Worm (Caenorhabditis elegans) whole organism, mixed stage, embryonic: Measurements from ENCODE around the gene F56F11.4.

Experiments
- M03D4.4 ChIP-seq: sonication (generic microtip); optimal IDR thresholded peaks from 2 replicates; lab custom pipeline; 2017; ENCODE audit warnings: mild to moderate bottlenecking, missing genetic modification characterization, missing compliant biosample characterization
- bed-3 ChIP-seq: fragments of 200-800 bp; sonication (Bioruptor generic); optimal IDR thresholded peaks from 3 replicates; lab custom pipeline; 2018; ENCODE audit warnings: mild to moderate bottlenecking, missing genetic modification characterization, moderate library complexity, missing compliant biosample characterization
- blmp-1 ChIP-seq: fragments of 150-350 bp; optimal IDR thresholded peaks from 2 replicates; lab custom pipeline; 2014; ENCODE audit warnings: missing biosample characterization, missing genetic modification characterization
- ceh-39 ChIP-seq: fragments of 150-350 bp; optimal IDR thresholded peaks from 2 replicates; lab custom pipeline; 2014; ENCODE audit warnings: missing biosample characterization, missing genetic modification characterization
- ceh-43 ChIP-seq: fragments of 200-800 bp; sonication (Bioruptor generic); optimal IDR thresholded peaks from 2 replicates; lab custom pipeline; 2018; ENCODE audit warnings: mild to moderate bottlenecking, missing genetic modification characterization, moderate library complexity, missing compliant biosample characterization
- ceh-83 ChIP-seq: fragments of 200-800 bp; sonication (Bioruptor generic); optimal IDR thresholded peaks from 2 replicates; lab custom pipeline; 2018; ENCODE audit warnings: mild to moderate bottlenecking, missing genetic modification characterization, missing compliant biosample characterization
- ces-1 ChIP-seq: fragments of 150-350 bp; optimal IDR thresholded peaks from 2 replicates; lab custom pipeline; 2014; ENCODE audit warnings: missing biosample characterization, missing genetic modification reagents, missing genetic modification characterization
- cnd-1 ChIP-seq: fragments of 200-800 bp; sonication (Bioruptor generic); optimal IDR thresholded peaks from 2 replicates; lab custom pipeline; 2018; ENCODE audit warnings: mild to moderate bottlenecking, missing genetic modification characterization, missing compliant biosample characterization
- drap-1 ChIP-seq: fragments of 200-800 bp; sonication (Bioruptor generic); optimal IDR thresholded peaks from 3 replicates; lab custom pipeline; 2018; ENCODE audit warnings: mild to moderate bottlenecking, missing genetic modification characterization, missing compliant biosample characterization
- elt-1 ChIP-seq: sonication (generic microtip); optimal IDR thresholded peaks from 2 replicates; lab custom pipeline; 2017; ENCODE audit warnings: missing genetic modification characterization, mild to moderate bottlenecking, missing compliant biosample characterization, antibody characterized with exemption, moderate library complexity, borderline replicate concordance; ENCODE audit not compliant: insufficient read depth
- elt-3 ChIP-seq: fragments of 150-350 bp; optimal IDR thresholded peaks from 2 replicates; lab custom pipeline; 2014; ENCODE audit warnings: missing biosample characterization, missing genetic modification characterization
- flh-1 ChIP-seq: fragments of 200-800 bp; sonication (Bioruptor generic); optimal IDR thresholded peaks from 2 replicates; lab custom pipeline; 2018; ENCODE audit warnings: mild to moderate bottlenecking, missing genetic modification characterization, moderate library complexity, missing compliant biosample characterization
- ham-2 ChIP-seq: fragments of 200-800 bp; sonication (Bioruptor generic); optimal IDR thresholded peaks from 2 replicates; lab custom pipeline; 2018; ENCODE audit warnings: mild to moderate bottlenecking, missing genetic modification characterization, missing compliant biosample characterization
- hlh-1 ChIP-seq: fragments of 150-350 bp; optimal IDR thresholded peaks from 2 replicates; lab custom pipeline; 2014; ENCODE audit warnings: missing biosample characterization, missing genetic modification reagents, missing genetic modification characterization
- lin-13 ChIP-seq: fragments of 150-350 bp; optimal IDR thresholded peaks from 2 replicates; lab custom pipeline; 2014; ENCODE audit warnings: missing biosample characterization, missing genetic modification characterization
- lin-32 ChIP-seq: fragments of 200-800 bp; sonication (Bioruptor generic); optimal IDR thresholded peaks from 2 replicates; lab custom pipeline; 2018; ENCODE audit warnings: mild to moderate bottlenecking, missing genetic modification characterization, missing compliant biosample characterization
- mep-1 ChIP-seq: fragments of 150-350 bp; optimal IDR thresholded peaks from 2 replicates; lab custom pipeline; 2017; ENCODE audit warnings: missing biosample characterization, missing genetic modification reagents, missing genetic modification characterization, inconsistent platforms
- mls-2 ChIP-seq: sonication (generic microtip); optimal IDR thresholded peaks from 2 replicates; lab custom pipeline; 2016; ENCODE audit warnings: mild to moderate bottlenecking, missing genetic modification characterization, moderate library complexity, missing compliant biosample characterization
- nhr-12 ChIP-seq: fragments of 150-350 bp; optimal IDR thresholded peaks from 2 replicates; lab custom pipeline; 2014; ENCODE audit warnings: missing biosample characterization, missing genetic modification characterization
- nhr-2 ChIP-seq: fragments of 150-350 bp; optimal IDR thresholded peaks from 2 replicates; lab custom pipeline; 2014; ENCODE audit warnings: missing biosample characterization, missing genetic modification characterization
- nhr-237 ChIP-seq: fragments of 150-350 bp; optimal IDR thresholded peaks from 2 replicates; lab custom pipeline; 2014; ENCODE audit warnings: missing biosample characterization, missing genetic modification characterization
- nhr-28 ChIP-seq: fragments of 150-350 bp; optimal IDR thresholded peaks from 2 replicates; lab custom pipeline; 2014; ENCODE audit warnings: missing biosample characterization, missing genetic modification characterization
- nhr-76 ChIP-seq: sonication (generic microtip); optimal IDR thresholded peaks from 2 replicates; lab custom pipeline; 2017; ENCODE audit warnings: missing biosample characterization, missing genetic modification characterization
- pha-4 ChIP-seq: fragments of 150-350 bp; optimal IDR thresholded peaks from 2 replicates; lab custom pipeline; 2018; ENCODE audit warnings: missing biosample characterization, missing genetic modification reagents, missing genetic modification characterization
- sem-2 ChIP-seq: fragments of 200-800 bp; sonication (Bioruptor generic); optimal IDR thresholded peaks from 2 replicates; lab custom pipeline; 2018; ENCODE audit warnings: mild to moderate bottlenecking, missing genetic modification characterization, missing compliant biosample characterization
- snpc-4 ChIP-seq: fragments of 150-350 bp; optimal IDR thresholded peaks from 2 replicates; lab custom pipeline; 2014; ENCODE audit warnings: missing biosample characterization, missing genetic modification characterization
- sptf-1 ChIP-seq: sonication (generic microtip); optimal IDR thresholded peaks from 2 replicates; lab custom pipeline; 2017; ENCODE audit warnings: mild to moderate bottlenecking, missing genetic modification characterization, moderate library complexity, missing compliant biosample characterization
- tbx-8 ChIP-seq: fragments of 200-800 bp; sonication (Bioruptor generic); optimal IDR thresholded peaks from 2 replicates; lab custom pipeline; 2018; ENCODE audit warnings: mild to moderate bottlenecking, missing genetic modification characterization, moderate library complexity, missing compliant biosample characterization
- unc-120 ChIP-seq: sonication (generic microtip); optimal IDR thresholded peaks from 2 replicates; lab custom pipeline; 2017; ENCODE audit warnings: missing genetic modification characterization, missing compliant biosample characterization; ENCODE audit not compliant: poor library complexity, severe bottlenecking
- unc-39 ChIP-seq: fragments of 150-350 bp; optimal IDR thresholded peaks from 2 replicates; lab custom pipeline; 2014; ENCODE audit warnings: missing biosample characterization, missing genetic modification characterization
- unc-62 ChIP-seq: fragments of 150-350 bp; optimal IDR thresholded peaks from 2 replicates; lab custom pipeline; 2014; ENCODE audit warnings: missing biosample characterization, missing genetic modification reagents, missing genetic modification characterization
- zip-8 ChIP-seq: fragments of 150-350 bp; optimal IDR thresholded peaks from 2 replicates; lab custom pipeline; 2014; ENCODE audit warnings: missing biosample characterization, missing genetic modification characterization

F56F11.4 gene

DNA sequence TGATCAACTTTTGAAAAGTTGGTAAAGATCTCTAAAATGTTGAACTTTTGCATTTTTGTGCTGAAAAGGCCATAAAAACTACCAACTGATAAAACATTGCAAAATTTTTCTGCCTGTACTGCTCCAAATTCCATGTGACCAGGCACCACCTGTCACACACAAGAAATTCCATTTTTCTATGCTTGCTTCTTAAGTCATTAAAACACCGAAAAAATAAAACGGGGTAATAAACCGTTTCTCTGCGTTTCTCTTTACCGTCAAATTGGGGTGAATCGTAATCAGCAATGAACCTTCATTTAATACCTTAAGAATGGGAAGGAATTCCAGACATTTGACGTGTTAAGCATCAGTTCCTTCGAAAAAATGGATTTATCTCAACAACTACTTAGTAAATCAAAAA lies 14.2 kb downstream of the F56F11.4 start:
- TF ChIP-seq bed-3 (GFP tag; lab: Kevin White, UChicago) (no peak), nhr-2 (tag; lab: Kevin White, UChicago) (no peak), sem-2 (GFP tag; lab: Kevin White, UChicago) (no peak), nhr-28 (no peak), ham-2 (no peak), lin-13 (tag; lab: Kevin White, UChicago) (no peak), snpc-4 (tag; lab: Kevin White, UChicago) (no peak), sptf-1 (no peak), pha-4 (tag; lab: Kevin White, UChicago) (no peak), ceh-39 (tag; lab: Kevin White, UChicago) (no peak), cnd-1 (tag; lab: Kevin White, UChicago) (no peak)

DNA sequence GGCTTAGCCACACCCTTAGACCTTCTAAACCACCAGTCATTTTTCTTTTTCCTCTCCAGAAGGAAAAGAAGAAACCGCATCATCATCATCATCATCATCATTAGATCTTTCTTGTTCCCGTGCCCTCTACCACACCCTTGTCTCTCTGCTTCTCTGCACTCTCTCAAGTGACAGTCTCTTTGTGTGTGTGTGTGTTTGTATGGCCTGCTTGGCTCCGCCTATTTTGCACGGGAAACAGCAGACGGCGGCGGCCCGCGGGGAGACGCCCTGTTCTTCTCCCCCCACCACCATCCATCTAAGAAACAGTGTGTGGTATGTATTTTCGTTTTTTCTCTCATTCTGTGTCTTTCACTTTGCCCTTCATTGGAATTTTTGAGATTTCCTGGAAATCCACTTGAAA lies 15.8 kb downstream of the F56F11.4 start:
- TF ChIP-seq mep-1 (tag; lab: Kevin White, UChicago) (no peak), lin-32 (GFP tag; lab: Kevin White, UChicago) (no peak), zip-8 (tag; lab: Kevin White, UChicago) (no peak), nhr-237 (no peak), M03D4.4 (tag; lab: Kevin White, UChicago) (no peak), unc-62 (GFP tag; lab: Kevin White, UChicago) (peak; percentile 4), pha-4 (tag; lab: Kevin White, UChicago) (peak; percentile 20), blmp-1 (no peak), nhr-2 (tag; lab: Kevin White, UChicago) (no peak), hlh-1 (tag; lab: Kevin White, UChicago) (no peak), unc-120 (tag; lab: Kevin White, UChicago) (no peak), sptf-1 (peak; percentile 34), unc-39 (tag; lab: Kevin White, UChicago) (no peak), mls-2 (no peak), ceh-43 (GFP tag; lab: Kevin White, UChicago) (no peak), nhr-12 (tag; lab: Kevin White, UChicago) (no peak), cnd-1 (tag; lab: Kevin White, UChicago) (peak; percentile 7), drap-1 (GFP tag; lab: Kevin White, UChicago) (peak; percentile 19), flh-1 (GFP tag; lab: Kevin White, UChicago) (no peak), lin-13 (tag; lab: Kevin White, UChicago) (peak; percentile 15), ham-2 (peak; percentile 21), ceh-83 (no peak), tbx-8 (no peak), elt-3 (tag; lab: Kevin White, UChicago) (no peak), ces-1 (GFP tag; lab: Kevin White, UChicago) (no peak)

DNA sequence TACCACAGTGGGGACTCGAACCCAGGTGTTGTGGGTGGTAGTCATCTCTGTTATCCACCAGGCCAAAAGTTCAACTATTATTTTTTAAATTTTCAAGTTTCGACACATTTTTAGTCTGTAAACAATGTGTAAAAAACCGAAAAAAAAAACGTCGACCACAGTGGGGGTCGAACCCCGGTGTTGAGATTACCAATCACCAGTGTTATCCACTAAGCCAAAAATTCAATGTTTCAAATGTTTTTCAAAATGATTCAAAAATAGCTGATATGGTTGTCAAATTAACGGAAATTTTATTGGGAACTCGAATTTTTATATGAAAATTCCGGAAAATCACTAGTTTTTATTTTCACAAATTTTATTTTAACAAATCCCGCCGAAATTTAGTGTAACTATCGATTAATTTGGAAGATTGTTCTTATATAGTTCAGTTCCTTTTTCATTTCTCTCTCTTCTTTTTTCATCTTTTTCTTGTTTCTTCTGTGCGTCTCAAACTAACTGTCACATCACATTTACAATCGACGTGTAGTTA lies 17.2 kb downstream of the F56F11.4 start:
- TF ChIP-seq elt-1 (tag; lab: Kevin White, UChicago) (no peak), unc-62 (GFP tag; lab: Kevin White, UChicago) (no peak), unc-39 (tag; lab: Kevin White, UChicago) (no peak)

DNA sequence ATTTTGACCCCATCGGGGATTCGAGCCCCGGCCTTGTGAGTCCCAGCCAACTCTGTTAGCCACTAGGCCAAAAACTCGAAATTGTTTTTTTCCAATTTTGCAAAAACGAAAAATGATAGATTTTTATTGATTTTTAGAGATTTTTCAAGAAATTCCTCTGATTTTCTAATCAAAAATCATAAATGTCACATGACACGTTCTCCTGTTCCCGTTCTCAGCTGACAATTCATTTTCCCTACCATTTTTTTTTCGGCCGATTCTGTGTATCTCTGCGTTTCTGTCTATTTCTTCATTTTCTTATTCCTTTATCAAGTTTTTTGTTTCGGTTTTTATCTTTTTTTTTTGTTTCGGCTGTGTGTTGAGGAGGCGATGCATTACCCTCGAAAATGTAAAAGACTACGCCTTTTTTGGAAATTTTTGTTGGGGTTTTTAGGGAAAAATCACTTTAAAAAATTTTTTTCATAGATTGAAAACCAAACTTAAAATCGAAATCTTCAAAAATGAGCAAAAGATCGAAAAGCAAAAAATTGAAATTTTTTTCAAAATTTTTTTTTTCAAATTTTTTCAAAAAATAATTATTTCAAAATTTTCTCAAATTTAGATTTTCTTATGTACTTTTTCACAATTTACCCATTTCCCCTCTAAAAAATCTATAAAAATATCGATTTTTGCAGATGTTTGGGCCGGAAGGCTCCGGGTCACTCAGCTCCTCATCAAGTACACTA lies 18.3 kb downstream of the F56F11.4 start, which contains the start of gene klf-1:
Gene klf-1 (plus strand): TSS at position 675 of the 725 bp plus-strand sequence.
- TF ChIP-seq lin-32 (GFP tag; lab: Kevin White, UChicago): no peak
- TF ChIP-seq unc-62 (GFP tag; lab: Kevin White, UChicago): no peak
- no peak for TF ChIP-seq lin-13 (tag; lab: Kevin White, UChicago)
- TF ChIP-seq cnd-1 (tag; lab: Kevin White, UChicago): no peak
- no peak for TF ChIP-seq tbx-8
- TF ChIP-seq ham-2: no peak
- no peak for TF ChIP-seq ceh-43 (GFP tag; lab: Kevin White, UChicago)
- TF ChIP-seq nhr-76 (tag; lab: Kevin White, UChicago): no peak
- TF ChIP-seq M03D4.4 (tag; lab: Kevin White, UChicago): no peak
- TF ChIP-seq unc-120 (tag; lab: Kevin White, UChicago): no peak
- TF ChIP-seq zip-8 (tag; lab: Kevin White, UChicago): no peak
- TF ChIP-seq mep-1 (tag; lab: Kevin White, UChicago): no peak
